Fruit fly (Drosophila melanogaster) whole organism, pupa: ENCODE measurements around the gene Cpsf5.

Experiments used
- CG14655 ChIP-seq: fragments of 200-800 bp; sonication (Bioruptor generic); optimal IDR thresholded peaks from 3 replicates; lab custom pipeline; 2017; ENCODE audit warnings: mild to moderate bottlenecking, missing biosample characterization, missing genetic modification reagents, missing genetic modification characterization
- CG34367 ChIP-seq: fragments of 200-800 bp; sonication (Bioruptor generic); optimal IDR thresholded peaks from 2 replicates; lab custom pipeline; 2018; ENCODE audit warnings: missing biosample characterization, mild to moderate bottlenecking, missing genetic modification characterization
- Ets98B ChIP-seq: fragments of 200-800 bp; sonication (Bioruptor generic); IDR thresholded peaks from 2 replicates; pipeline ENCODE4 v1.3.6; 2022; ENCODE audit warnings: missing biosample characterization, missing genetic modification characterization
- Pif1B ChIP-seq: fragments of 200-800 bp; sonication (Bioruptor generic); optimal IDR thresholded peaks from 3 replicates; lab custom pipeline; 2016; ENCODE audit warnings: missing biosample characterization, missing genetic modification characterization
- Snoo ChIP-seq: fragments of 200-800 bp; sonication (Bioruptor generic); optimal IDR thresholded peaks from 3 replicates; lab custom pipeline; 2017; ENCODE audit warnings: missing biosample characterization, mild to moderate bottlenecking, missing genetic modification characterization, inconsistent platforms
- gl ChIP-seq: fragments of 200-800 bp; sonication (Bioruptor generic); optimal IDR thresholded peaks from 2 replicates; lab custom pipeline; 2018; ENCODE audit warnings: missing biosample characterization, mild to moderate bottlenecking, missing genetic modification characterization

- TF ChIP-seq Pif1B (GFP tag; lab: Kevin White, UChicago) = no peak
- no peak for TF ChIP-seq gl (tag; lab: Kevin White, UChicago)
- no peak for TF ChIP-seq Ets98B
- TF ChIP-seq CG34367 (tag; lab: Kevin White, UChicago) = no peak
- no peak for TF ChIP-seq Snoo (tag; lab: Kevin White, UChicago)
- TF ChIP-seq CG14655 (GFP tag; lab: Kevin White, UChicago) = no peak
Observed at dm6 chr3L:9432810-9433587, 22.2 kb downstream of the Cpsf5 start.
